Fruit fly (Drosophila melanogaster): ENCODE data around the gene Cchl.

DNA sequence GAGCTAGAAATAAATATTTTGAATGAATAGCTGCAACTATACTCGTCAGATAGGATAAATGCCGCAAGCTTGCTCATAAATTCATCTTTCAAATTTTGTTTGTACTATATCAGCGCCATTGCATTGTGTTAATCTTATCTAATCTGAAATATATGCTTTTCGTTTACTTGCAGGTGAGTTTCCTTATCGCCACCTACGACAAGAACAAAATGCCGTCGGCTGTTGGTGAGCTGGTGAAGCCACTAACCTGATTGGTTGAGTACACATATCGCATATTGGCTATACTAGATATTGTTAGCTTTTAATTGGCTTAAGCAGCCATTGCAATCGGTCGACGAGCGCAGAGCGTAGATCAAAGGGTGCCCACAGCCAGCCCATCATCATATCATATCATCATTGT, 26.5 kb upstream of the Cchl start:
- TF ChIP-seq Dll (optimal IDR thresholded peaks at IDR 0.05) (no peak), pan (optimal IDR thresholded peaks at IDR 0.05) (no peak), usp (GFP tag; optimal IDR thresholded peaks at IDR 0.05) (no peak), psq (optimal IDR thresholded peaks at IDR 0.05) (no peak)

Measured in whole organism.